Worm (Caenorhabditis elegans) whole organism, late embryonic: ENCODE measurements around the gene C25H3.14.
A peak's percentile ranks its signal among the peaks of the same experiment; 100 is the strongest.

Experiments used
- C08G9.2 ChIP-seq: sonication (generic microtip); optimal IDR thresholded peaks from 2 replicates; lab custom pipeline; 2016; ENCODE audit warnings: mild to moderate bottlenecking, missing genetic modification characterization, moderate library complexity, missing compliant biosample characterization
- F13H6.1 ChIP-seq: sonication (generic microtip); optimal IDR thresholded peaks from 2 replicates; lab custom pipeline; 2016; ENCODE audit warnings: missing genetic modification characterization, missing compliant biosample characterization
- K02D7.2 ChIP-seq: sonication (generic microtip); optimal IDR thresholded peaks from 2 replicates; lab custom pipeline; 2017; ENCODE audit warnings: mild to moderate bottlenecking, missing genetic modification characterization, missing compliant biosample characterization
- T23F11.4 ChIP-seq: fragments of 200-800 bp; sonication (Bioruptor generic); optimal IDR thresholded peaks from 2 replicates; lab custom pipeline; 2018; ENCODE audit warnings: mild to moderate bottlenecking, missing genetic modification characterization, missing compliant biosample characterization
- Y22D7AL.16 ChIP-seq: sonication (generic microtip); optimal IDR thresholded peaks from 2 replicates; lab custom pipeline; 2016; ENCODE audit warnings: missing genetic modification characterization, missing compliant biosample characterization
- ahr-1 ChIP-seq: sonication (generic microtip); optimal IDR thresholded peaks from 2 replicates; lab custom pipeline; 2016; ENCODE audit warnings: missing genetic modification characterization, missing compliant biosample characterization
- ceh-19 ChIP-seq: fragments of 200-800 bp; sonication (Bioruptor generic); optimal IDR thresholded peaks from 2 replicates; lab custom pipeline; 2018; ENCODE audit warnings: mild to moderate bottlenecking, missing genetic modification characterization, missing compliant biosample characterization
- ceh-2 ChIP-seq: sonication (generic microtip); optimal IDR thresholded peaks from 2 replicates; lab custom pipeline; 2016; ENCODE audit warnings: missing genotype, missing genetic modification characterization, missing compliant biosample characterization
- ceh-22 ChIP-seq: sonication (generic microtip); optimal IDR thresholded peaks from 2 replicates; lab custom pipeline; 2017; ENCODE audit warnings: missing biosample characterization, missing genetic modification characterization
- ceh-24 ChIP-seq: sonication (generic microtip); optimal IDR thresholded peaks from 2 replicates; lab custom pipeline; 2016; ENCODE audit warnings: mild to moderate bottlenecking, missing genetic modification characterization, missing compliant biosample characterization
- ceh-30 ChIP-seq: fragments of 150-350 bp; optimal IDR thresholded peaks from 2 replicates; lab custom pipeline; 2014; ENCODE audit warnings: missing biosample characterization, missing genetic modification characterization
- ceh-31 ChIP-seq: sonication (generic microtip); optimal IDR thresholded peaks from 2 replicates; lab custom pipeline; 2016; ENCODE audit warnings: missing genetic modification characterization, missing compliant biosample characterization
- ceh-45 ChIP-seq: fragments of 200-800 bp; sonication (Bioruptor generic); IDR thresholded peaks from 2 replicates; pipeline ENCODE4 v1.3.6; 2022; ENCODE audit warnings: missing genetic modification reagents, missing genetic modification characterization, missing compliant biosample characterization
- ceh-48 ChIP-seq: sonication (generic microtip); optimal IDR thresholded peaks from 2 replicates; lab custom pipeline; 2016; ENCODE audit warnings: missing genetic modification characterization, inconsistent platforms, missing compliant biosample characterization
- ceh-6 ChIP-seq: fragments of 200-800 bp; sonication (Bioruptor generic); optimal IDR thresholded peaks from 2 replicates; lab custom pipeline; 2018; ENCODE audit warnings: mild to moderate bottlenecking, missing genetic modification characterization, missing compliant biosample characterization
- che-1 ChIP-seq: sonication (generic microtip); optimal IDR thresholded peaks from 2 replicates; lab custom pipeline; 2016; ENCODE audit warnings: mild to moderate bottlenecking, missing genetic modification characterization, missing compliant biosample characterization
- dmd-4 ChIP-seq: sonication (generic microtip); optimal IDR thresholded peaks from 2 replicates; lab custom pipeline; 2016; ENCODE audit warnings: borderline replicate concordance, missing genetic modification characterization, missing compliant biosample characterization
- eyg-1 ChIP-seq: sonication (generic microtip); optimal IDR thresholded peaks from 2 replicates; lab custom pipeline; 2016; ENCODE audit warnings: missing genotype, missing genetic modification characterization, missing compliant biosample characterization
- fax-1 ChIP-seq: sonication (generic microtip); optimal IDR thresholded peaks from 2 replicates; lab custom pipeline; 2016; ENCODE audit warnings: missing genotype, missing genetic modification characterization, missing compliant biosample characterization
- fkh-6 ChIP-seq: sonication (generic microtip); optimal IDR thresholded peaks from 2 replicates; lab custom pipeline; 2016; ENCODE audit warnings: missing genetic modification characterization, missing compliant biosample characterization
- gmeb-2 ChIP-seq: sonication (generic microtip); optimal IDR thresholded peaks from 2 replicates; lab custom pipeline; 2016; ENCODE audit warnings: missing genetic modification characterization, inconsistent platforms, missing compliant biosample characterization
- hlh-13 ChIP-seq: fragments of 200-800 bp; sonication (Bioruptor generic); optimal IDR thresholded peaks from 2 replicates; lab custom pipeline; 2018; ENCODE audit warnings: mild to moderate bottlenecking, missing genetic modification characterization, missing compliant biosample characterization
- hlh-15 ChIP-seq: sonication (generic microtip); optimal IDR thresholded peaks from 2 replicates; lab custom pipeline; 2016; ENCODE audit warnings: missing genetic modification characterization, missing compliant biosample characterization
- hlh-30 ChIP-seq: sonication (generic microtip); optimal IDR thresholded peaks from 2 replicates; lab custom pipeline; 2017; ENCODE audit warnings: antibody characterized with exemption, missing genetic modification characterization, missing compliant biosample characterization; ENCODE audit not compliant: insufficient read depth
- hlh-6 ChIP-seq: sonication (generic microtip); optimal IDR thresholded peaks from 2 replicates; lab custom pipeline; 2016; ENCODE audit warnings: missing genotype, missing genetic modification characterization, missing compliant biosample characterization
- hlh-8 ChIP-seq: sonication (generic microtip); optimal IDR thresholded peaks from 2 replicates; lab custom pipeline; 2016; ENCODE audit warnings: missing genotype, missing genetic modification characterization, missing compliant biosample characterization
- lim-6 ChIP-seq: sonication (generic microtip); optimal IDR thresholded peaks from 2 replicates; lab custom pipeline; 2016; ENCODE audit warnings: missing genetic modification characterization, missing compliant biosample characterization
- nfya-1 ChIP-seq: sonication (generic microtip); optimal IDR thresholded peaks from 2 replicates; lab custom pipeline; 2017; ENCODE audit warnings: missing genetic modification characterization, mild to moderate bottlenecking, missing compliant biosample characterization, antibody characterized with exemption, moderate library complexity
- nhr-232 ChIP-seq: sonication (generic microtip); optimal IDR thresholded peaks from 2 replicates; lab custom pipeline; 2016; ENCODE audit warnings: missing genetic modification characterization, missing compliant biosample characterization
- odd-2 ChIP-seq: sonication (generic microtip); optimal IDR thresholded peaks from 2 replicates; lab custom pipeline; 2017; ENCODE audit warnings: antibody characterized with exemption, mild to moderate bottlenecking, missing genetic modification characterization, missing compliant biosample characterization
- pag-3 ChIP-seq: sonication (generic microtip); optimal IDR thresholded peaks from 2 replicates; lab custom pipeline; 2016; ENCODE audit warnings: missing compliant biosample characterization, missing genetic modification characterization, borderline replicate concordance
- pat-9 ChIP-seq: fragments of 200-800 bp; sonication (Bioruptor generic); optimal IDR thresholded peaks from 2 replicates; lab custom pipeline; 2018; ENCODE audit warnings: mild to moderate bottlenecking, missing genetic modification characterization, moderate library complexity, missing compliant biosample characterization
- pax-1 ChIP-seq: fragments of 150-350 bp; optimal IDR thresholded peaks from 2 replicates; lab custom pipeline; 2014; ENCODE audit warnings: missing biosample characterization, missing genetic modification characterization
- pqm-1 ChIP-seq: sonication (generic microtip); optimal IDR thresholded peaks from 2 replicates; lab custom pipeline; 2016; ENCODE audit warnings: missing genetic modification characterization, missing compliant biosample characterization
- ref-2 ChIP-seq: sonication (generic microtip); optimal IDR thresholded peaks from 2 replicates; lab custom pipeline; 2016; ENCODE audit warnings: missing genetic modification characterization, missing compliant biosample characterization
- rnt-1 ChIP-seq: sonication (generic microtip); optimal IDR thresholded peaks from 2 replicates; lab custom pipeline; 2016; ENCODE audit warnings: missing genetic modification characterization, missing compliant biosample characterization
- sdc-2 ChIP-seq: sonication (generic microtip); optimal IDR thresholded peaks from 2 replicates; lab custom pipeline; 2016; ENCODE audit warnings: missing genotype, missing genetic modification characterization, missing compliant biosample characterization
- sox-2 ChIP-seq: fragments of 200-800 bp; sonication (Bioruptor generic); IDR thresholded peaks from 2 replicates; pipeline ENCODE4 v1.3.6; 2022; ENCODE audit warnings: missing genetic modification reagents, missing genetic modification characterization, missing compliant biosample characterization
- sox-4 ChIP-seq: sonication (generic microtip); optimal IDR thresholded peaks from 2 replicates; lab custom pipeline; 2017; ENCODE audit warnings: mild to moderate bottlenecking, missing genetic modification characterization, inconsistent platforms, missing compliant biosample characterization
- syd-9 ChIP-seq: sonication (generic microtip); optimal IDR thresholded peaks from 2 replicates; lab custom pipeline; 2016; ENCODE audit warnings: mild to moderate bottlenecking, missing genetic modification characterization, moderate library complexity, missing compliant biosample characterization
- tbx-7 ChIP-seq: sonication (generic microtip); optimal IDR thresholded peaks from 2 replicates; lab custom pipeline; 2016; ENCODE audit warnings: missing genotype, missing genetic modification characterization, missing compliant biosample characterization
- ttx-3 ChIP-seq: sonication (generic microtip); optimal IDR thresholded peaks from 2 replicates; lab custom pipeline; 2016; ENCODE audit warnings: missing genetic modification reagents, missing genetic modification characterization, missing compliant biosample characterization
- unc-3 ChIP-seq, 2 experiments: fragments of 200-800 bp in 1 of 2; sonication (Bioruptor generic) in 1 of 2; sonication (generic microtip) in 1 of 2; conservative IDR thresholded peaks in 1 of 2; optimal IDR thresholded peaks in 1 of 2; 2 replicates each; pipeline versions ENCODE4 v1.3.6 to Lab custom; 2016 to 2022; ENCODE audit warnings: missing compliant biosample characterization in 2 of 2, missing genetic modification characterization in 2 of 2, missing genetic modification reagents in 1 of 2
- unc-42 ChIP-seq: sonication (generic microtip); optimal IDR thresholded peaks from 2 replicates; lab custom pipeline; 2016; ENCODE audit warnings: missing genotype, missing genetic modification characterization, missing compliant biosample characterization
- ztf-16 ChIP-seq: sonication (generic microtip); optimal IDR thresholded peaks from 2 replicates; lab custom pipeline; 2017; ENCODE audit warnings: missing genetic modification characterization, missing compliant biosample characterization

The C25H3.14 gene

ce11 chrII:5660155-5660554, 34.7 kb upstream of the C25H3.14 start:
- TF ChIP-seq Y22D7AL.16 (tag; lab: Kevin White, UChicago), result no peak
- no peak for TF ChIP-seq ceh-22 (tag; lab: Kevin White, UChicago)
- TF ChIP-seq hlh-13 (GFP tag; lab: Kevin White, UChicago), result no peak
- no peak for TF ChIP-seq K02D7.2 (tag; lab: Kevin White, UChicago)
- no peak for TF ChIP-seq unc-42 (tag; lab: Kevin White, UChicago)
- TF ChIP-seq hlh-8 (tag; lab: Kevin White, UChicago), result no peak
- no peak for TF ChIP-seq hlh-6 (tag; lab: Kevin White, UChicago)
- no peak for TF ChIP-seq C08G9.2
- no peak for TF ChIP-seq ceh-19 (GFP tag; lab: Kevin White, UChicago)
- no peak for TF ChIP-seq sdc-2 (tag; lab: Kevin White, UChicago)
- no peak for TF ChIP-seq ceh-48 (tag; lab: Kevin White, UChicago)
- TF ChIP-seq ceh-31 (tag; lab: Kevin White, UChicago), result no peak
- no peak for TF ChIP-seq ceh-45 (GFP tag; lab: Robert Waterston, UW)
- TF ChIP-seq ztf-16 (tag; lab: Kevin White, UChicago), result no peak
- no peak for TF ChIP-seq dmd-4 (tag; lab: Kevin White, UChicago)
- no peak for TF ChIP-seq pag-3

ce11 chrII:5660736-5661734, 33.9 kb upstream of the C25H3.14 start, which contains the start of the genes ift-43 and mdt-26:
Gene ift-43, minus strand, starts transcription at chrII:5660786.
Gene mdt-26, plus strand, starts transcription at chrII:5661181.
- TF ChIP-seq odd-2 (no peak), hlh-30 (tag; lab: Kevin White, UChicago) (peak; percentile 52), pat-9 (tag; lab: Kevin White, UChicago) (peak; percentile 14), ceh-24 (tag; lab: Kevin White, UChicago) (no peak), unc-3 (GFP tag; conservative IDR thresholded peaks at IDR 0.05; lab: Robert Waterston, UW) (0 out of 2 replicates have a peak, but pooled peaks have one; percentile 28), unc-3 (tag; optimal IDR thresholded peaks at IDR 0.05; lab: Kevin White, UChicago) (no peak), ceh-2 (tag; lab: Kevin White, UChicago) (no peak), ref-2 (peak; percentile 30), ztf-16 (tag; lab: Kevin White, UChicago) (no peak), ceh-22 (tag; lab: Kevin White, UChicago) (peak; percentile 53), gmeb-2 (tag; lab: Kevin White, UChicago) (peak; percentile 59), rnt-1 (peak; percentile 57), pqm-1 (tag; lab: Kevin White, UChicago) (no peak), ahr-1 (tag; lab: Kevin White, UChicago) (no peak), ceh-30 (tag; lab: Kevin White, UChicago) (no peak), ceh-31 (tag; lab: Kevin White, UChicago) (peak; percentile 78), T23F11.4 (GFP tag; lab: Kevin White, UChicago) (no peak), lim-6 (tag; lab: Kevin White, UChicago) (no peak), sox-4 (peak; percentile 60), nhr-232 (tag; lab: Kevin White, UChicago) (peak; percentile 17), hlh-6 (tag; lab: Kevin White, UChicago) (no peak), fax-1 (tag; lab: Kevin White, UChicago) (no peak), syd-9 (tag; lab: Kevin White, UChicago) (peak; percentile 18), fkh-6 (tag; lab: Kevin White, UChicago) (peak; percentile 56), tbx-7 (tag; lab: Kevin White, UChicago) (peak; percentile 14), C08G9.2 (no peak), che-1 (tag; lab: Kevin White, UChicago) (peak; percentile 14), Y22D7AL.16 (tag; lab: Kevin White, UChicago) (no peak), eyg-1 (tag; lab: Kevin White, UChicago) (no peak), F13H6.1 (tag; lab: Kevin White, UChicago) (no peak), hlh-15 (tag; lab: Kevin White, UChicago) (no peak), sdc-2 (tag; lab: Kevin White, UChicago) (peak; percentile 41), ttx-3 (tag; lab: Kevin White, UChicago) (peak; percentile 16), sox-2 (peak; percentile 17; the same call in 1 of the 2 replicates), ceh-19 (GFP tag; lab: Kevin White, UChicago) (peak; percentile 4), unc-42 (tag; lab: Kevin White, UChicago) (peak; percentile 58), hlh-13 (GFP tag; lab: Kevin White, UChicago) (no peak), ceh-48 (tag; lab: Kevin White, UChicago) (peak; percentile 51), ceh-6 (peak; percentile 33), hlh-8 (tag; lab: Kevin White, UChicago) (no peak), pax-1 (peak; percentile 37), nfya-1 (tag; lab: Kevin White, UChicago) (peak; percentile 100)
